In the genomic region with DNA sequence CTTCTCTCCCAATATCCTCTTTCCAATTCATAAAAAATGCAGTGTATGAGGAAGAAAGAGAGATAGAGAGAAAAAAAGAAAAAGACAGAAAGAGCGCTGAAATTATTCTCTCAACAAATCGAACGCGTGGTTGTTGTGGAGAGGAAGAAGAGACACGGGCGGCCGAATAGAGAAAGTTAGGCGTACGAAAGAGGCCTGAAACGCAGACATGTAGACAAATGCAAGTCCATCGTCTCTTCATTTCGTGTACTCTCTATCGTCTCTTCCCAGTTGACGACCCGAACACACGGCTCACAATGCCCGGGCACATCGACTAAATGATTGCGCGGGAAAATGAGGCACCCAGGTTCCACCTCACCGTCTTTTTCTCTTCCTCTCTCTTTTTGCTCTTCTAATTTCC, we compare ENCODE assay signal across 5 worm cellular contexts.
TF ChIP-seq lines count a peak whose summit lies in the region.

No protein-coding gene starts in this region.

TF ChIP-seq in whole organism, L1 larva, 84 proteins besides CTCF, POLR2A, EP300 and RAD21 (continues in another document):
- TF ChIP-seq ceh-90 (tag; optimal IDR thresholded peaks at IDR 0.05; lab: Kevin White, UChicago) (no peak), nhr-76 (tag; optimal IDR thresholded peaks at IDR 0.05; lab: Kevin White, UChicago) (no peak), C04F5.9 (tag; optimal IDR thresholded peaks at IDR 0.05; lab: Kevin White, UChicago) (no peak), lin-13 (GFP tag; optimal IDR thresholded peaks at IDR 0.05; lab: Kevin White, UChicago) (no peak), nhr-19 (GFP tag; conservative IDR thresholded peaks at IDR 0.05; lab: Robert Waterston, UW) (peak; percentile 44), unc-62 (GFP tag; optimal IDR thresholded peaks at IDR 0.05; lab: Kevin White, UChicago) (no peak), nhr-90 (tag; optimal IDR thresholded peaks at IDR 0.05; lab: Kevin White, UChicago; ENCODE audit: poor library complexity) (peak; percentile 2), pax-3 (tag; optimal IDR thresholded peaks at IDR 0.05; lab: Kevin White, UChicago) (peak; percentile 22), egl-13 (tag; optimal IDR thresholded peaks at IDR 0.05; lab: Kevin White, UChicago) (peak; percentile 70), xbp-1 (tag; optimal IDR thresholded peaks at IDR 0.05; lab: Kevin White, UChicago) (peak; percentile 30), unc-30 (tag; optimal IDR thresholded peaks at IDR 0.05; lab: Kevin White, UChicago) (no peak), dpl-1 (GFP tag; optimal IDR thresholded peaks at IDR 0.05; lab: Kevin White, UChicago) (peak; percentile 2 to 26 (median 12)), nhr-47 (tag; optimal IDR thresholded peaks at IDR 0.05; lab: Kevin White, UChicago) (peak; percentile 71), irx-1 (tag; optimal IDR thresholded peaks at IDR 0.05; lab: Kevin White, UChicago) (no peak), efl-3 (GFP tag; optimal IDR thresholded peaks at IDR 0.05; lab: Kevin White, UChicago) (no peak), nhr-85 (tag; lab: Kevin White, UChicago) (peak; percentile 66), mab-9 (GFP tag; IDR thresholded peaks at IDR 0.05; lab: Robert Waterston, UW) (no peak)

TF ChIP-seq in whole organism, L3 larva, 47 proteins besides CTCF, POLR2A, EP300 and RAD21 (continues in another document):
- peak; percentile 48 for TF ChIP-seq jun-1 (tag; optimal IDR thresholded peaks at IDR 0.05; lab: Kevin White, UChicago)
- peak; percentile 57 for TF ChIP-seq tbx-2 (tag; optimal IDR thresholded peaks at IDR 0.05; lab: Kevin White, UChicago)
- no peak for TF ChIP-seq ceh-16 (tag; optimal IDR thresholded peaks at IDR 0.05; lab: Kevin White, UChicago)
- TF ChIP-seq nhr-76 (tag; optimal IDR thresholded peaks at IDR 0.05; lab: Kevin White, UChicago): no peak
- peak; percentile 54 for TF ChIP-seq snpc-4 (tag; optimal IDR thresholded peaks at IDR 0.05; lab: Kevin White, UChicago)
- no peak for TF ChIP-seq nhr-12 (tag; optimal IDR thresholded peaks at IDR 0.05; lab: Kevin White, UChicago)
- TF ChIP-seq egl-5 (tag; optimal IDR thresholded peaks at IDR 0.05; lab: Kevin White, UChicago): peak; percentile 62
- peak; percentile 63 for TF ChIP-seq mdl-1 (tag; optimal IDR thresholded peaks at IDR 0.05; lab: Kevin White, UChicago)
- peak; percentile 85 for TF ChIP-seq pha-4 (tag; optimal IDR thresholded peaks at IDR 0.05; lab: Kevin White, UChicago)
- no peak for TF ChIP-seq sea-2 (GFP tag; optimal IDR thresholded peaks at IDR 0.05; lab: Kevin White, UChicago)
- no peak for TF ChIP-seq ZK546.5 (tag; optimal IDR thresholded peaks at IDR 0.05; lab: Kevin White, UChicago)
- TF ChIP-seq R02D3.7 (tag; optimal IDR thresholded peaks at IDR 0.05; lab: Kevin White, UChicago): peak; percentile 23
- TF ChIP-seq nfya-1 (tag; optimal IDR thresholded peaks at IDR 0.05; lab: Kevin White, UChicago; ENCODE audit: insufficient read depth): peak; percentile 87
- no peak for TF ChIP-seq nhr-28 (tag; optimal IDR thresholded peaks at IDR 0.05; lab: Kevin White, UChicago)
- no peak for TF ChIP-seq ztf-11 (tag; optimal IDR thresholded peaks at IDR 0.05; lab: Kevin White, UChicago)
- peak; percentile 49 for TF ChIP-seq lin-39 (tag; optimal IDR thresholded peaks at IDR 0.05; lab: Kevin White, UChicago)
- no peak for TF ChIP-seq fkh-2 (tag; optimal IDR thresholded peaks at IDR 0.05; lab: Kevin White, UChicago)
- peak; percentile 8 for TF ChIP-seq nhr-11 (tag; optimal IDR thresholded peaks at IDR 0.05; lab: Kevin White, UChicago)

TF ChIP-seq in whole organism, early embryonic, 17 proteins besides CTCF, POLR2A, EP300 and RAD21:
- TF ChIP-seq scrt-1 (GFP tag; IDR thresholded peaks at IDR 0.05; lab: Robert Waterston, UW) (no peak), hnd-1 (tag; optimal IDR thresholded peaks at IDR 0.05; lab: Kevin White, UChicago) (no peak), F13C5.2 (tag; optimal IDR thresholded peaks at IDR 0.05; lab: Kevin White, UChicago) (peak; percentile 8), ama-1 (optimal IDR thresholded peaks at IDR 0.05; lab: Kevin White, UChicago) (no peak), tra-4 (tag; optimal IDR thresholded peaks at IDR 0.05; lab: Kevin White, UChicago) (no peak), hmg-4 (GFP tag; optimal IDR thresholded peaks at IDR 0.05; lab: Kevin White, UChicago) (peak; percentile 9), tbx-37 (GFP tag; conservative IDR thresholded peaks at IDR 0.05; lab: Robert Waterston, UW) (no peak), B0310.2 (tag; optimal IDR thresholded peaks at IDR 0.05; lab: Kevin White, UChicago) (no peak)

TF ChIP-seq in whole organism, midembryonic, 9 proteins besides CTCF, POLR2A, EP300 and RAD21:
- TF ChIP-seq klf-2 (GFP tag; conservative IDR thresholded peaks at IDR 0.05; lab: Robert Waterston, UW) (no peak), T22C8.4 (GFP tag; IDR thresholded peaks at IDR 0.05; lab: Robert Waterston, UW) (no peak), cog-1 (tag; optimal IDR thresholded peaks at IDR 0.05; lab: Kevin White, UChicago) (peak; percentile 53), ztf-29 (GFP tag; IDR thresholded peaks at IDR 0.05; lab: Robert Waterston, UW) (no peak)

TF ChIP-seq in whole organism, young adult, 124 proteins besides CTCF, POLR2A, EP300 and RAD21 (continues in another document):
- TF ChIP-seq F33H1.4 (GFP tag; IDR thresholded peaks at IDR 0.05; lab: Robert Waterston, UW) (no peak), F22D6.2 (tag; optimal IDR thresholded peaks at IDR 0.05; lab: Kevin White, UChicago) (no peak), pha-4 (tag; optimal IDR thresholded peaks at IDR 0.05; lab: Kevin White, UChicago) (no peak), lir-1 (GFP tag; conservative IDR thresholded peaks at IDR 0.05; lab: Robert Waterston, UW) (no peak), snpc-4 (GFP tag; optimal IDR thresholded peaks at IDR 0.05; lab: Kevin White, UChicago) (peak; percentile 22), snpc-4 (tag; optimal IDR thresholded peaks at IDR 0.05; lab: Kevin White, UChicago) (peak in 3 of 4 experiments; percentile 20 to 50 (median 48)), B0019.2 (GFP tag; conservative IDR thresholded peaks at IDR 0.05; lab: Robert Waterston, UW) (no peak), ztf-3 (GFP tag; optimal IDR thresholded peaks at IDR 0.05; lab: Kevin White, UChicago) (no peak), Y56A3A.18 (GFP tag; IDR thresholded peaks at IDR 0.05; lab: Robert Waterston, UW) (no peak), ceh-100 (GFP tag; IDR thresholded peaks at IDR 0.05; lab: Robert Waterston, UW) (no peak), rcor-1 (GFP tag; IDR thresholded peaks at IDR 0.05; lab: Robert Waterston, UW) (0 out of 2 replicates have a peak, but pooled peaks have one; percentile 23), atf-7 (tag; optimal IDR thresholded peaks at IDR 0.05; lab: Kevin White, UChicago) (no peak), cebp-2 (GFP tag; IDR thresholded peaks at IDR 0.05; lab: Robert Waterston, UW) (no peak), rpc-1 (optimal IDR thresholded peaks at IDR 0.05; lab: Kevin White, UChicago) (no peak), rpc-1 (tag; optimal IDR thresholded peaks at IDR 0.05; lab: Kevin White, UChicago) (no peak), snpc-1.3 (tag; optimal IDR thresholded peaks at IDR 0.05; lab: Kevin White, UChicago; ENCODE audit: insufficient read depth) (no peak), him-1 (tag; optimal IDR thresholded peaks at IDR 0.05; lab: Kevin White, UChicago) (no peak), F57A8.1 (GFP tag; optimal IDR thresholded peaks at IDR 0.05; lab: Kevin White, UChicago) (no peak), aptf-2 (GFP tag; conservative IDR thresholded peaks at IDR 0.05; lab: Robert Waterston, UW) (peak; percentile 77; the same call in 1 of the 2 replicates), ceh-27 (GFP tag; optimal IDR thresholded peaks at IDR 0.05; lab: Kevin White, UChicago) (peak; percentile 27), C17E4.6 (GFP tag; IDR thresholded peaks at IDR 0.05; lab: Robert Waterston, UW) (peak; percentile 22; the same call in 1 of the 2 replicates), aptf-3 (GFP tag; IDR thresholded peaks at IDR 0.05; lab: Robert Waterston, UW) (no peak), nfya-2 (GFP tag; IDR thresholded peaks at IDR 0.05; lab: Robert Waterston, UW) (no peak), dpff-1 (tag; optimal IDR thresholded peaks at IDR 0.05; lab: Kevin White, UChicago) (no peak), K12H6.12 (tag; optimal IDR thresholded peaks at IDR 0.05; lab: Kevin White, UChicago) (peak; percentile 76), hmg-20 (GFP tag; IDR thresholded peaks at IDR 0.05; lab: Robert Waterston, UW) (no peak), tbp1 (GFP tag; optimal IDR thresholded peaks at IDR 0.05; lab: Kevin White, UChicago) (no peak), let-526 (GFP tag; IDR thresholded peaks at IDR 0.05; lab: Robert Waterston, UW) (no peak), Y95B8A.8 (GFP tag; IDR thresholded peaks at IDR 0.05; lab: Robert Waterston, UW) (no peak), nfyb-1 (GFP tag; IDR thresholded peaks at IDR 0.05; lab: Robert Waterston, UW) (no peak), F23B12.7 (tag; optimal IDR thresholded peaks at IDR 0.05; lab: Kevin White, UChicago; ENCODE audit: insufficient read depth) (no peak), F37B4.10 (GFP tag; IDR thresholded peaks at IDR 0.05; lab: Robert Waterston, UW) (no peak), T26A5.8 (tag; optimal IDR thresholded peaks at IDR 0.05; lab: Kevin White, UChicago) (no peak), ztf-22 (GFP tag; optimal IDR thresholded peaks at IDR 0.05; lab: Kevin White, UChicago) (no peak), tlf-1 (GFP tag; optimal IDR thresholded peaks at IDR 0.05; lab: Kevin White, UChicago) (no peak), ZK185.1 (tag; optimal IDR thresholded peaks at IDR 0.05; lab: Kevin White, UChicago; ENCODE audit: poor library complexity, severe bottlenecking) (peak; percentile 35), F57C9.4 (tag; optimal IDR thresholded peaks at IDR 0.05; lab: Kevin White, UChicago) (no peak), madf-10 (tag; optimal IDR thresholded peaks at IDR 0.05; lab: Kevin White, UChicago) (no peak), egl-44 (GFP tag; IDR thresholded peaks at IDR 0.05; lab: Robert Waterston, UW) (no peak), lsl-1 (GFP tag; optimal IDR thresholded peaks at IDR 0.05; lab: Kevin White, UChicago) (no peak), dox-1 (GFP tag; IDR thresholded peaks at IDR 0.05; lab: Robert Waterston, UW) (peak; percentile 81), madf-3 (GFP tag; IDR thresholded peaks at IDR 0.05; lab: Robert Waterston, UW) (no peak), ekl-4 (GFP tag; IDR thresholded peaks at IDR 0.05; lab: Robert Waterston, UW) (peak; percentile 63), ama-1 (optimal IDR thresholded peaks at IDR 0.05; lab: Kevin White, UChicago) (no peak), ama-1 (GFP tag; optimal IDR thresholded peaks at IDR 0.05; lab: Kevin White, UChicago) (no peak), ztf-6 (GFP tag; IDR thresholded peaks at IDR 0.05; lab: Robert Waterston, UW) (no peak), zim-3 (tag; optimal IDR thresholded peaks at IDR 0.05; lab: Kevin White, UChicago) (no peak), mes-4 (tag; optimal IDR thresholded peaks at IDR 0.05; lab: Kevin White, UChicago) (no peak)
